Worm (Caenorhabditis elegans) whole organism, early embryonic: ENCODE data around the gene bath-4.

Experiments
- B0310.2 ChIP-seq: sonication (generic microtip); optimal IDR thresholded peaks from 2 replicates; lab custom pipeline; 2016; ENCODE audit warnings: mild to moderate bottlenecking, missing genetic modification characterization, missing compliant biosample characterization
- F13C5.2 ChIP-seq: sonication (generic microtip); optimal IDR thresholded peaks from 2 replicates; lab custom pipeline; 2017; ENCODE audit warnings: mild to moderate bottlenecking, missing genetic modification characterization, inconsistent platforms, missing compliant biosample characterization
- ama-1 ChIP-seq: fragments of 150-350 bp; optimal IDR thresholded peaks from 2 replicates; lab custom pipeline; 2014
- ceh-36 ChIP-seq: sonication (generic microtip); optimal IDR thresholded peaks from 2 replicates; lab custom pipeline; 2016; ENCODE audit warnings: missing genetic modification characterization, inconsistent platforms, missing compliant biosample characterization
- ets-7 ChIP-seq: sonication (generic microtip); optimal IDR thresholded peaks from 2 replicates; lab custom pipeline; 2016; ENCODE audit warnings: missing genotype, missing genetic modification characterization, missing compliant biosample characterization
- flt-1 ChIP-seq: fragments of 200-800 bp; sonication (Bioruptor generic); IDR thresholded peaks from 2 replicates; pipeline ENCODE4 v1.3.6; 2022; ENCODE audit warnings: missing genetic modification characterization, missing compliant biosample characterization
- hnd-1 ChIP-seq: sonication (generic microtip); optimal IDR thresholded peaks from 2 replicates; lab custom pipeline; 2016; ENCODE audit warnings: missing genetic modification characterization, missing compliant biosample characterization
- pes-1 ChIP-seq: fragments of 200-800 bp; sonication (Bioruptor generic); IDR thresholded peaks from 2 replicates; pipeline ENCODE4 v1.3.6; 2022; ENCODE audit warnings: missing genetic modification reagents, missing genetic modification characterization, missing compliant biosample characterization
- sea-1 ChIP-seq: fragments of 200-800 bp; sonication (Bioruptor generic); conservative IDR thresholded peaks from 2 replicates; pipeline ENCODE4 v1.3.6; 2022; ENCODE audit warnings: missing genetic modification characterization, missing compliant biosample characterization
- tbx-11 ChIP-seq: fragments of 200-800 bp; sonication (Bioruptor generic); IDR thresholded peaks from 2 replicates; pipeline ENCODE4 v1.3.6; 2022; ENCODE audit warnings: missing genetic modification characterization, missing compliant biosample characterization
- tbx-37 ChIP-seq: fragments of 200-800 bp; sonication (Bioruptor generic); conservative IDR thresholded peaks from 2 replicates; pipeline ENCODE4 v1.3.6; 2022; ENCODE audit warnings: missing genetic modification reagents, missing genetic modification characterization, missing compliant biosample characterization

DNA sequence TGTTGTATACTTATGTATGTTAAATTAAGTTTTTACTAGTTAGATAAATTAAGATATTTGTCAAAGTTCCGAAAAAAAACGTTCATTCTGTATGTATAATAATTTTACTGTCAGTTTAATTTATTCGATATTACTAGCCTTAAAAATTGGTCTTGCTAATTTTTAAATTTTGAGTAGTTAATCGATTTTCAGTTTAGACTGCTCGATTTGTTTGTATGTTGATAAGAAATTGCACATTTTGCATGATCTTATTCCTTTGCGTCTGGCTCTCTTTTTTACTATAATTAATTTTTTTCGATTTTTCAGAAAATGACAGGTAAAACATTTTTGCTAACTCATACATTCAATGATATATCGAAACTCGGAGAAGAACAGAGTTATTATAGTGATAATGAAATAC lies 17.8 kb downstream of the bath-4 start, which contains the start of gene math-24:
- TF ChIP-seq tbx-37 (GFP tag; lab: Robert Waterston, UW), result no peak
- no peak for TF ChIP-seq pes-1 (GFP tag; lab: Robert Waterston, UW)
- TF ChIP-seq ama-1 (lab: Kevin White, UChicago), result no peak
- no peak for TF ChIP-seq hnd-1 (tag; lab: Kevin White, UChicago)
- no peak for TF ChIP-seq sea-1 (GFP tag; lab: Robert Waterston, UW)
- TF ChIP-seq ceh-36, result no peak
- TF ChIP-seq tbx-11 (GFP tag; lab: Robert Waterston, UW), result no peak
- no peak for TF ChIP-seq flt-1 (GFP tag; lab: Robert Waterston, UW)
- no peak for TF ChIP-seq F13C5.2 (tag; lab: Kevin White, UChicago)
- TF ChIP-seq ets-7 (tag; lab: Kevin White, UChicago), result no peak
- no peak for TF ChIP-seq B0310.2
